Worm (Caenorhabditis elegans) whole organism, mixed stage, embryonic: Measurements from ENCODE around the gene Y15E3A.5.

Experiments
- blmp-1 ChIP-seq: fragments of 150-350 bp; optimal IDR thresholded peaks from 2 replicates; lab custom pipeline; 2014; ENCODE audit warnings: missing biosample characterization, missing genetic modification characterization
- drap-1 ChIP-seq: fragments of 200-800 bp; sonication (Bioruptor generic); optimal IDR thresholded peaks from 3 replicates; lab custom pipeline; 2018; ENCODE audit warnings: mild to moderate bottlenecking, missing genetic modification characterization, missing compliant biosample characterization
- lin-32 ChIP-seq: fragments of 200-800 bp; sonication (Bioruptor generic); optimal IDR thresholded peaks from 2 replicates; lab custom pipeline; 2018; ENCODE audit warnings: mild to moderate bottlenecking, missing genetic modification characterization, missing compliant biosample characterization
- mab-5 ChIP-seq: fragments of 150-350 bp; optimal IDR thresholded peaks from 2 replicates; lab custom pipeline; 2014; ENCODE audit warnings: missing biosample characterization, missing genetic modification characterization
- mep-1 ChIP-seq: fragments of 150-350 bp; optimal IDR thresholded peaks from 2 replicates; lab custom pipeline; 2017; ENCODE audit warnings: missing biosample characterization, missing genetic modification reagents, missing genetic modification characterization, inconsistent platforms
- nhr-237 ChIP-seq: fragments of 150-350 bp; optimal IDR thresholded peaks from 2 replicates; lab custom pipeline; 2014; ENCODE audit warnings: missing biosample characterization, missing genetic modification characterization
- snpc-4 ChIP-seq: fragments of 150-350 bp; optimal IDR thresholded peaks from 2 replicates; lab custom pipeline; 2014; ENCODE audit warnings: missing biosample characterization, missing genetic modification characterization
- unc-120 ChIP-seq: sonication (generic microtip); optimal IDR thresholded peaks from 2 replicates; lab custom pipeline; 2017; ENCODE audit warnings: missing genetic modification characterization, missing compliant biosample characterization; ENCODE audit not compliant: poor library complexity, severe bottlenecking
- unc-62 ChIP-seq: fragments of 150-350 bp; optimal IDR thresholded peaks from 2 replicates; lab custom pipeline; 2014; ENCODE audit warnings: missing biosample characterization, missing genetic modification reagents, missing genetic modification characterization

DNA sequence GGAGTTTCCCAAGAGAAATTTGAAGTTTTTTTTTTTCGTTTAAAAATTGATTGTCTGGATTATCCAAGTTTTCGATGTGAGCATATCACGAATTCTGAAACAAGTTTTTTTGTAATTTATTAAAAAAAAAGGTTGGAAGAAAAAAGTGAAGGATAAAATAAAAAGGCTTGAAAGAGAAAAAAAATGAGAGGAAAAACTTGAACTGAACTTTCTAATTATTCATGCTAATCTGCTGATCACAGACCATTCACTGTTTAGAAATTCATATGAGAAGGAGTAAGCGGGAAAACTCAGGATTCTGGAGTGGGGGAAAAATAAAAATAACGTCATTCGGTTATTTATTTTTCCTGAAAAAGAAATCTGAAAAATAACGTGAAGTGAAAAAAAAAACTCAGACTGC lies 37.4 kb downstream of the Y15E3A.5 start, which contains the start of gene svh-5:
- TF ChIP-seq drap-1 (GFP tag; lab: Kevin White, UChicago), result no peak
- TF ChIP-seq mab-5 (tag; lab: Kevin White, UChicago), result no peak
- TF ChIP-seq unc-120, result no peak
- TF ChIP-seq lin-32 (GFP tag; lab: Kevin White, UChicago), result no peak
- TF ChIP-seq nhr-237, result no peak
- no peak for TF ChIP-seq blmp-1 (tag; lab: Kevin White, UChicago)
- no peak for TF ChIP-seq unc-62
- no peak for TF ChIP-seq snpc-4 (tag; lab: Kevin White, UChicago)
- TF ChIP-seq mep-1 (tag; lab: Kevin White, UChicago), result no peak
